Worm (Caenorhabditis elegans) whole organism, mixed stage, embryonic: ENCODE data around the gene dpy-3.
A peak's percentile ranks its signal among the peaks of the same experiment; 100 is the strongest.

Experiments
- M03D4.4 ChIP-seq: sonication (generic microtip); optimal IDR thresholded peaks from 2 replicates; lab custom pipeline; 2017; ENCODE audit warnings: mild to moderate bottlenecking, missing genetic modification characterization, missing compliant biosample characterization
- bed-3 ChIP-seq: fragments of 200-800 bp; sonication (Bioruptor generic); optimal IDR thresholded peaks from 3 replicates; lab custom pipeline; 2018; ENCODE audit warnings: mild to moderate bottlenecking, missing genetic modification characterization, moderate library complexity, missing compliant biosample characterization
- blmp-1 ChIP-seq: fragments of 150-350 bp; optimal IDR thresholded peaks from 2 replicates; lab custom pipeline; 2014; ENCODE audit warnings: missing biosample characterization, missing genetic modification characterization
- ceh-43 ChIP-seq: fragments of 200-800 bp; sonication (Bioruptor generic); optimal IDR thresholded peaks from 2 replicates; lab custom pipeline; 2018; ENCODE audit warnings: mild to moderate bottlenecking, missing genetic modification characterization, moderate library complexity, missing compliant biosample characterization
- ceh-83 ChIP-seq: fragments of 200-800 bp; sonication (Bioruptor generic); optimal IDR thresholded peaks from 2 replicates; lab custom pipeline; 2018; ENCODE audit warnings: mild to moderate bottlenecking, missing genetic modification characterization, missing compliant biosample characterization
- ces-1 ChIP-seq: fragments of 150-350 bp; optimal IDR thresholded peaks from 2 replicates; lab custom pipeline; 2014; ENCODE audit warnings: missing biosample characterization, missing genetic modification reagents, missing genetic modification characterization
- cnd-1 ChIP-seq: fragments of 200-800 bp; sonication (Bioruptor generic); optimal IDR thresholded peaks from 2 replicates; lab custom pipeline; 2018; ENCODE audit warnings: mild to moderate bottlenecking, missing genetic modification characterization, missing compliant biosample characterization
- drap-1 ChIP-seq: fragments of 200-800 bp; sonication (Bioruptor generic); optimal IDR thresholded peaks from 3 replicates; lab custom pipeline; 2018; ENCODE audit warnings: mild to moderate bottlenecking, missing genetic modification characterization, missing compliant biosample characterization
- elt-1 ChIP-seq: sonication (generic microtip); optimal IDR thresholded peaks from 2 replicates; lab custom pipeline; 2017; ENCODE audit warnings: missing genetic modification characterization, mild to moderate bottlenecking, missing compliant biosample characterization, antibody characterized with exemption, moderate library complexity, borderline replicate concordance; ENCODE audit not compliant: insufficient read depth
- elt-3 ChIP-seq: fragments of 150-350 bp; optimal IDR thresholded peaks from 2 replicates; lab custom pipeline; 2014; ENCODE audit warnings: missing biosample characterization, missing genetic modification characterization
- flh-1 ChIP-seq: fragments of 200-800 bp; sonication (Bioruptor generic); optimal IDR thresholded peaks from 2 replicates; lab custom pipeline; 2018; ENCODE audit warnings: mild to moderate bottlenecking, missing genetic modification characterization, moderate library complexity, missing compliant biosample characterization
- ham-2 ChIP-seq: fragments of 200-800 bp; sonication (Bioruptor generic); optimal IDR thresholded peaks from 2 replicates; lab custom pipeline; 2018; ENCODE audit warnings: mild to moderate bottlenecking, missing genetic modification characterization, missing compliant biosample characterization
- hlh-1 ChIP-seq: fragments of 150-350 bp; optimal IDR thresholded peaks from 2 replicates; lab custom pipeline; 2014; ENCODE audit warnings: missing biosample characterization, missing genetic modification reagents, missing genetic modification characterization
- lin-13 ChIP-seq: fragments of 150-350 bp; optimal IDR thresholded peaks from 2 replicates; lab custom pipeline; 2014; ENCODE audit warnings: missing biosample characterization, missing genetic modification characterization
- lin-32 ChIP-seq: fragments of 200-800 bp; sonication (Bioruptor generic); optimal IDR thresholded peaks from 2 replicates; lab custom pipeline; 2018; ENCODE audit warnings: mild to moderate bottlenecking, missing genetic modification characterization, missing compliant biosample characterization
- lsy-2 ChIP-seq: fragments of 150-350 bp; optimal IDR thresholded peaks from 2 replicates; lab custom pipeline; 2014; ENCODE audit warnings: missing biosample characterization, missing genetic modification characterization
- mep-1 ChIP-seq: fragments of 150-350 bp; optimal IDR thresholded peaks from 2 replicates; lab custom pipeline; 2017; ENCODE audit warnings: missing biosample characterization, missing genetic modification reagents, missing genetic modification characterization, inconsistent platforms
- nhr-12 ChIP-seq: fragments of 150-350 bp; optimal IDR thresholded peaks from 2 replicates; lab custom pipeline; 2014; ENCODE audit warnings: missing biosample characterization, missing genetic modification characterization
- nhr-237 ChIP-seq: fragments of 150-350 bp; optimal IDR thresholded peaks from 2 replicates; lab custom pipeline; 2014; ENCODE audit warnings: missing biosample characterization, missing genetic modification characterization
- nhr-76 ChIP-seq: sonication (generic microtip); optimal IDR thresholded peaks from 2 replicates; lab custom pipeline; 2017; ENCODE audit warnings: missing biosample characterization, missing genetic modification characterization
- pha-4 ChIP-seq: fragments of 150-350 bp; optimal IDR thresholded peaks from 2 replicates; lab custom pipeline; 2018; ENCODE audit warnings: missing biosample characterization, missing genetic modification reagents, missing genetic modification characterization
- sem-2 ChIP-seq: fragments of 200-800 bp; sonication (Bioruptor generic); optimal IDR thresholded peaks from 2 replicates; lab custom pipeline; 2018; ENCODE audit warnings: mild to moderate bottlenecking, missing genetic modification characterization, missing compliant biosample characterization
- tbx-8 ChIP-seq: fragments of 200-800 bp; sonication (Bioruptor generic); optimal IDR thresholded peaks from 2 replicates; lab custom pipeline; 2018; ENCODE audit warnings: mild to moderate bottlenecking, missing genetic modification characterization, moderate library complexity, missing compliant biosample characterization
- unc-120 ChIP-seq: sonication (generic microtip); optimal IDR thresholded peaks from 2 replicates; lab custom pipeline; 2017; ENCODE audit warnings: missing genetic modification characterization, missing compliant biosample characterization; ENCODE audit not compliant: poor library complexity, severe bottlenecking
- unc-62 ChIP-seq: fragments of 150-350 bp; optimal IDR thresholded peaks from 2 replicates; lab custom pipeline; 2014; ENCODE audit warnings: missing biosample characterization, missing genetic modification reagents, missing genetic modification characterization
- ztf-11 ChIP-seq: fragments of 150-350 bp; optimal IDR thresholded peaks from 2 replicates; lab custom pipeline; 2014; ENCODE audit warnings: missing biosample characterization, missing genetic modification characterization

dpy-3 gene

DNA sequence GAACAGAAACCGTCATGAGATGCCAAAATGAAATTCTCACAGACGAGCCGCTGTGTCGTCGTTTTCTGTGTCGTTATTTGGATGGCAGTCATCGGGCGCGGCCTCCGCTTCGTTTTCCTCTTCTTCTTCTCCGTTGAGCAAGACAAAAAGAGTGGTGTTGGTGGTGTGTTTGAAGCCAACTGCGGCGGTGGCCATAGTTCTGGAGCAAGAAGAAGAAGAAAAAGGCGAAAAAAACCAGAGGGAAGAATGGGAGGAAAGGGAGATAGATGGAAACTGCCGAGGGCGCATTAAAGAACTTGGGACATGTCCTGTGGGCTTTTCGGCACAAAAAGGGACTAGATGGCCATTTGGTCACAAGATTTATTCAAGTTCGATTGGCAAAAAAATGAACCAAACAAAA is 13.8 kb downstream of the dpy-3 start, which contains the start of gene F53B1.9:
Gene F53B1.9, minus strand, starts transcription at position 195 of the 400 bp plus-strand sequence.
- TF ChIP-seq pha-4 (tag; lab: Kevin White, UChicago) (no peak), tbx-8 (GFP tag; lab: Kevin White, UChicago) (no peak), ces-1 (GFP tag; lab: Kevin White, UChicago) (peak; percentile 2), unc-120 (tag; lab: Kevin White, UChicago) (no peak)

DNA sequence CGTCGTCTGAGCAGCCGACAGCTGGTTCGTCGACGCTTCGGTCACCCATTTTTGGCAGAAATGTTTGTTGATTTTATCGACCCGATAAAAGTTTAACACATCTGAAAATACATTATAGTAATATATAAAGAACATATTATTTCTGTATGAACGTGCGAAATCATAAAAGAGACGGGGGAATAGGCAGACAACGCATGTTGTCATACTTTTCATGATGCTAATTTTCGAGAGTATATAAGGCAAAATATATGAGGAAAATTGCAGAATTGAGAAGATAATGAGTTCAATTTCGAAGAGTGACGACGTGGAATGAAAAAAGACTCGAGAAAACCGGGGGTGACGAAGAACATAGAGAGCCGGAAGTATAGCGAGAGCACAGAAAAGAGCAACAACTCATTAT is 15.3 kb downstream of the dpy-3 start, which contains the start of gene F53B1.8:
Gene F53B1.8, minus strand, starts transcription at position 101 of the 400 bp plus-strand sequence.
- TF ChIP-seq blmp-1 (tag; lab: Kevin White, UChicago), result no peak
- TF ChIP-seq M03D4.4 (tag; lab: Kevin White, UChicago), result no peak
- TF ChIP-seq nhr-12 (tag; lab: Kevin White, UChicago), result no peak
- TF ChIP-seq bed-3 (GFP tag; lab: Kevin White, UChicago), result no peak
- TF ChIP-seq hlh-1 (tag; lab: Kevin White, UChicago), result no peak
- TF ChIP-seq lin-32 (GFP tag; lab: Kevin White, UChicago), result no peak
- TF ChIP-seq tbx-8 (GFP tag; lab: Kevin White, UChicago), result no peak
- TF ChIP-seq ceh-83 (GFP tag; lab: Kevin White, UChicago), result no peak
- TF ChIP-seq nhr-237, result no peak
- no peak for TF ChIP-seq unc-62 (GFP tag; lab: Kevin White, UChicago)
- no peak for TF ChIP-seq ham-2
- TF ChIP-seq, all 35 proteins: peak for 0

DNA sequence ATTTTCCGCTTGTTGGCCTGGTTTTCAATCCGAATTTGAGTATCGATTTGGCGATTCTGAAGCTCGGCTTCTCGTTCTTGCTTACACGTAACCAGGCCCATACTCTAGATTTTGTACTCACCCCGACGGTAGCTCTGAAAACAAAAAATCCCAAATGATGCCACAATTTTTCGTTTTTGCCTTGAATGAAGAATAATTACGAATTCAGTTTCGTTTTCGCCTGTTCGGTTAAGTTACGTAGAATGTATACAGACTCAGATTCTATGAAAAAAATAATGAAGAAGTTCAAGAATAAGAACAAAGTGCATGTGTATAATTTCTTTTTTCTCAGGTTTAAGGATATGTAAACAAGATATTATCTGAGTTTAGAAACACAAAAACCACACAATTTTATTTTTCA is 24.5 kb downstream of the dpy-3 start, which contains the start of gene gpa-5:
Gene gpa-5, minus strand, starts transcription at position 101 of the 400 bp plus-strand sequence.
- TF ChIP-seq elt-3 (tag; lab: Kevin White, UChicago) (no peak), lin-32 (GFP tag; lab: Kevin White, UChicago) (no peak), flh-1 (no peak), bed-3 (GFP tag; lab: Kevin White, UChicago) (no peak), sem-2 (GFP tag; lab: Kevin White, UChicago) (no peak), ztf-11 (tag; lab: Kevin White, UChicago) (no peak), ceh-43 (no peak), M03D4.4 (tag; lab: Kevin White, UChicago) (no peak), nhr-12 (tag; lab: Kevin White, UChicago) (no peak)
- TF ChIP-seq, all 35 proteins: peak for 0

DNA sequence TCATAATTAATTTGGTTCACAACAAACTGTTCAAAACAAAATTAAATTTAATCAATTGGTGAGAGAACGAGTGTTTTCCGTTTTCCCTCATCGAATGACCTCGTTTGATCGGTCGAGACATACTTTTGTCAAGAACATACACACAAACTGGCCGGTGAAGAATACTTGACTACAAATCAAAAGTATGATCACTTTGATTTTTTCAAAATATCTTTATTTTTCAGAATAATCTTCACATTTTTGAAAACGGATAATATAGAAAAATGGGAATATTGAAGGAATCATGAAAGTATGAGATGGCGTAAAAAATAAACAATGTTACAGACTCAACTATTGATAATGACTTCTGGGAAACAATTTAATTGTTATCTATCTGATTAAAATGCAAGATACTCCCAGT is 27.3 kb downstream of the dpy-3 start, which contains the start of gene swip-10:
Gene swip-10, minus strand, starts transcription at position 101 of the 400 bp plus-strand sequence.
- no peak for TF ChIP-seq ceh-83 (GFP tag; lab: Kevin White, UChicago)
- TF ChIP-seq tbx-8 (GFP tag; lab: Kevin White, UChicago), result no peak
- no peak for TF ChIP-seq lsy-2 (tag; lab: Kevin White, UChicago)
- TF ChIP-seq ces-1 (GFP tag; lab: Kevin White, UChicago), result no peak
- TF ChIP-seq unc-120 (tag; lab: Kevin White, UChicago), result no peak
- no peak for TF ChIP-seq ceh-43
- no peak for TF ChIP-seq drap-1 (GFP tag; lab: Kevin White, UChicago)
- no peak for TF ChIP-seq bed-3 (GFP tag; lab: Kevin White, UChicago)
- TF ChIP-seq mep-1 (tag; lab: Kevin White, UChicago), result no peak
- no peak for TF ChIP-seq blmp-1 (tag; lab: Kevin White, UChicago)

DNA sequence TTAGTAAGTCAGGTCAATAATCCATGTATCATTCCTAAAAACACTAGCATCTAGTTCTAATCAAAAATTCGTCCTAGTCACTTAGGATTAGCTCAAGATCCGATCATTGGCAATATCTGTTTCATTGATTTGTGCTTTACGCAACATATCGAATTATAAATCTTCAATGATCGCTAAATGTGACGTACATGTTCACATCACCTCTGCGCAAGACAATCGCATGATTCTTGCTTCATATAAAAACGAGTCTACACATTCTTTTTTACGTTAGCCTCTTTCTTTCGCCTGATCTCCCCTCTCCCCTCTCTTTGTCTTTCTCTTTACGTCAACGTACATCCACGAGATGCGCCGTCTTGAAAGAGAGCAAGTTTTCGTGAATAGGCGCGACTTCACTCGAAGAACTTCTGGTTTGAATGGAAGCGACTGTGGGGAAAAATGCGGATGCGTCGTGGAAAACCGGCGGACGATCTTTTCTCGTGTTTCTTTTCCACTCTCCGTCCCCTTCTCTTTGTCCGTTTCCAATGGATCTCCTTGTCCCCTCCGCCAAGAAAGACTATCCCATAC is 29.1 kb downstream of the dpy-3 start:
- TF ChIP-seq flh-1 (no peak), M03D4.4 (tag; lab: Kevin White, UChicago) (no peak), ceh-43 (no peak), lin-13 (tag; lab: Kevin White, UChicago) (no peak), ham-2 (no peak), unc-120 (tag; lab: Kevin White, UChicago) (no peak), sem-2 (GFP tag; lab: Kevin White, UChicago) (no peak), elt-1 (tag; lab: Kevin White, UChicago) (peak; percentile 61)

DNA sequence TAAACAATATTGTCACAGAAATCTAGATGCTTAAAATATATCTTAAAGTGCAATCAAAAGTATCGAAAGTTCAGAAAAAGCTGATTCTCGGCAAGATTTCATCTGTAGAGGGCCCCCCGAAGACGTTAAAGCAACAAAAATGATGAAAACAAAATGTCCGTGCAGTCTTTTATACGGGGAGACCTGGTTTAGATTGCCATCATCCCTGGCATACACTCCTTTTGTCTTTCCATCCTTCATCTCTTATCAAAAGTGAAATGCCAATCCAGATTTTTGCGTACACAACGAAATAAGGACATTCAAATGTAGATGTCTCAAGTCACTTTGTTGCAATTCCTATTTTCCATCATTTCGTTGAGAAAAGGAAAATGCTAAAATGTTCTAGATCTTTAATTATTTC is 31.3 kb downstream of the dpy-3 start:
- TF ChIP-seq elt-1 (tag; lab: Kevin White, UChicago) (peak; percentile 72), cnd-1 (tag; lab: Kevin White, UChicago) (no peak), bed-3 (GFP tag; lab: Kevin White, UChicago) (no peak), mep-1 (tag; lab: Kevin White, UChicago) (no peak), ceh-83 (GFP tag; lab: Kevin White, UChicago) (no peak), lin-13 (tag; lab: Kevin White, UChicago) (no peak), nhr-76 (tag; lab: Kevin White, UChicago) (no peak), lsy-2 (tag; lab: Kevin White, UChicago) (no peak)
